Fruit fly (Drosophila melanogaster) whole organism, prepupa: ENCODE measurements around the gene CG2898.

ENCODE experiments used
- CG10631 ChIP-seq: fragments of 200-800 bp; sonication (Bioruptor generic); optimal IDR thresholded peaks from 2 replicates; lab custom pipeline; 2016; ENCODE audit warnings: missing biosample characterization, missing genetic modification characterization
- CG10669 ChIP-seq: fragments of 200-800 bp; sonication (Bioruptor generic); optimal IDR thresholded peaks from 3 replicates; lab custom pipeline; 2018; ENCODE audit warnings: missing biosample characterization, mild to moderate bottlenecking, missing genetic modification characterization, moderate library complexity
- CG11294 ChIP-seq: fragments of 200-800 bp; sonication (Bioruptor generic); IDR thresholded peaks from 2 replicates; pipeline ENCODE4 v1.3.6; 2022; ENCODE audit warnings: missing biosample characterization, missing genetic modification characterization
- CG11762 ChIP-seq: fragments of 200-800 bp; sonication (Bioruptor generic); optimal IDR thresholded peaks from 3 replicates; lab custom pipeline; 2016; ENCODE audit warnings: missing biosample characterization, missing genetic modification characterization; ENCODE audit not compliant: insufficient read depth
- CG11902 ChIP-seq: fragments of 200-800 bp; sonication (Bioruptor generic); optimal IDR thresholded peaks from 3 replicates; lab custom pipeline; 2016; ENCODE audit warnings: missing biosample characterization, missing genetic modification characterization
- CG15336 ChIP-seq: fragments of 200-800 bp; sonication (Bioruptor generic); IDR thresholded peaks from 2 replicates; pipeline ENCODE4 v1.3.6; 2022; ENCODE audit warnings: missing biosample characterization, missing genetic modification characterization
- CG1621 ChIP-seq: fragments of 200-800 bp; sonication (Bioruptor generic); optimal IDR thresholded peaks from 3 replicates; lab custom pipeline; 2018; ENCODE audit warnings: missing biosample characterization, mild to moderate bottlenecking, missing genetic modification characterization
- CG3032 ChIP-seq: fragments of 200-800 bp; optimal IDR thresholded peaks from 2 replicates; lab custom pipeline; 2019; ENCODE audit warnings: missing biosample characterization, mild to moderate bottlenecking, missing genetic modification characterization, moderate library complexity
- CG31627 ChIP-seq: fragments of 200-800 bp; sonication (Bioruptor generic); optimal IDR thresholded peaks from 3 replicates; lab custom pipeline; 2016; ENCODE audit warnings: missing biosample characterization, missing genetic modification characterization
- CG32006 ChIP-seq: fragments of 200-800 bp; sonication (Bioruptor generic); optimal IDR thresholded peaks from 3 replicates; lab custom pipeline; 2017; ENCODE audit warnings: missing biosample characterization, mild to moderate bottlenecking, missing genetic modification characterization
- CG6163 ChIP-seq: fragments of 200-800 bp; sonication (Bioruptor generic); IDR thresholded peaks from 3 replicates; pipeline ENCODE4 v1.3.6; 2022; ENCODE audit warnings: missing biosample characterization, missing genetic modification characterization
- CG6792 ChIP-seq: fragments of 200-800 bp; sonication (Bioruptor generic); optimal IDR thresholded peaks from 3 replicates; lab custom pipeline; 2016; ENCODE audit warnings: missing biosample characterization, missing genetic modification characterization
- CG6808 ChIP-seq: fragments of 200-800 bp; sonication (Bioruptor generic); optimal IDR thresholded peaks from 3 replicates; lab custom pipeline; 2017; ENCODE audit warnings: missing biosample characterization, missing genetic modification characterization, mild to moderate bottlenecking, moderate library complexity, missing genetic modification reagents
- CG6854 ChIP-seq: fragments of 200-800 bp; sonication (Bioruptor generic); optimal IDR thresholded peaks from 2 replicates; lab custom pipeline; 2017; ENCODE audit warnings: missing biosample characterization, mild to moderate bottlenecking, missing genetic modification characterization
- CG7368 ChIP-seq: fragments of 200-800 bp; sonication (Bioruptor generic); optimal IDR thresholded peaks from 3 replicates; lab custom pipeline; 2016; ENCODE audit warnings: missing biosample characterization, missing genetic modification characterization
- CG8119 ChIP-seq: fragments of 200-800 bp; sonication (Bioruptor generic); IDR thresholded peaks from 3 replicates; pipeline ENCODE4 v1.3.6; 2022; ENCODE audit warnings: missing biosample characterization, missing genetic modification characterization
- CG8319 ChIP-seq: fragments of 200-800 bp; sonication (Bioruptor generic); optimal IDR thresholded peaks from 3 replicates; lab custom pipeline; 2016; ENCODE audit warnings: missing biosample characterization, missing genetic modification characterization
- CG8632 ChIP-seq: fragments of 200-800 bp; sonication (Bioruptor generic); optimal IDR thresholded peaks from 3 replicates; lab custom pipeline; 2016; ENCODE audit warnings: missing biosample characterization, missing genetic modification characterization
- CG9139 ChIP-seq: fragments of 200-800 bp; sonication (Bioruptor generic); optimal IDR thresholded peaks from 3 replicates; lab custom pipeline; 2017; ENCODE audit warnings: missing biosample characterization, mild to moderate bottlenecking, missing genetic modification characterization
- Eip75B ChIP-seq: fragments of 200-800 bp; sonication (Bioruptor generic); optimal IDR thresholded peaks from 3 replicates; lab custom pipeline; 2016; ENCODE audit warnings: missing biosample characterization, missing genetic modification characterization
- Eip78C ChIP-seq: fragments of 200-800 bp; sonication (Bioruptor generic); peaks from one replicate; lab custom pipeline; 2016; ENCODE audit warnings: missing biosample characterization, missing genetic modification characterization
- Ets21C ChIP-seq: fragments of 200-800 bp; sonication (Bioruptor generic); optimal IDR thresholded peaks from 3 replicates; lab custom pipeline; 2016; ENCODE audit warnings: missing biosample characterization, missing genetic modification characterization
- Ets96B ChIP-seq: fragments of 200-800 bp; optimal IDR thresholded peaks from 2 replicates; lab custom pipeline; 2019; ENCODE audit warnings: missing biosample characterization, mild to moderate bottlenecking, missing genetic modification characterization, moderate library complexity
- Hr38 ChIP-seq: sonication (Bioruptor generic); optimal IDR thresholded peaks from 2 replicates; lab custom pipeline; 2016; ENCODE audit warnings: missing biosample characterization, missing genetic modification characterization
- Hr39 ChIP-seq: fragments of 200-800 bp; sonication (Bioruptor generic); optimal IDR thresholded peaks from 2 replicates; lab custom pipeline; 2016; ENCODE audit warnings: missing biosample characterization, missing genetic modification characterization
- Hr4 ChIP-seq: fragments of 200-800 bp; sonication (Bioruptor generic); optimal IDR thresholded peaks from 3 replicates; lab custom pipeline; 2016; ENCODE audit warnings: missing biosample characterization, missing genetic modification characterization
- Lpt ChIP-seq: fragments of 200-800 bp; sonication (Bioruptor generic); optimal IDR thresholded peaks from 3 replicates; lab custom pipeline; 2016; ENCODE audit warnings: missing biosample characterization, missing genetic modification characterization
- Smox ChIP-seq: fragments of 200-800 bp; sonication (Bioruptor generic); optimal IDR thresholded peaks from 3 replicates; lab custom pipeline; 2016; ENCODE audit warnings: missing biosample characterization, missing genetic modification characterization
- Sox102F ChIP-seq: fragments of 200-800 bp; sonication (Bioruptor generic); optimal IDR thresholded peaks from 2 replicates; lab custom pipeline; 2016; ENCODE audit warnings: missing biosample characterization, mild to moderate bottlenecking, missing genetic modification characterization
- Sox14 ChIP-seq: fragments of 200-800 bp; sonication (Bioruptor generic); optimal IDR thresholded peaks from 3 replicates; lab custom pipeline; 2016; ENCODE audit warnings: missing biosample characterization, missing genetic modification characterization
- achi ChIP-seq: fragments of 200-800 bp; sonication (Bioruptor generic); optimal IDR thresholded peaks from 3 replicates; lab custom pipeline; 2016; ENCODE audit warnings: missing biosample characterization, missing genetic modification characterization
- acj6 ChIP-seq: fragments of 200-800 bp; sonication (Bioruptor generic); optimal IDR thresholded peaks from 3 replicates; lab custom pipeline; 2016; ENCODE audit warnings: missing biosample characterization, missing genetic modification characterization
- dac ChIP-seq: fragments of 200-800 bp; sonication (Bioruptor generic); optimal IDR thresholded peaks from 2 replicates; lab custom pipeline; 2017; ENCODE audit warnings: missing biosample characterization, mild to moderate bottlenecking, missing genetic modification characterization
- dsx ChIP-seq: fragments of 200-800 bp; optimal IDR thresholded peaks from 3 replicates; lab custom pipeline; 2019; ENCODE audit warnings: missing biosample characterization, mild to moderate bottlenecking, missing genetic modification characterization, moderate library complexity; ENCODE audit not compliant: poor library complexity, severe bottlenecking
- eg ChIP-seq: fragments of 200-800 bp; sonication (Bioruptor generic); IDR thresholded peaks from 3 replicates; pipeline ENCODE4 v1.3.6; 2022; ENCODE audit warnings: missing biosample characterization, missing genetic modification characterization
- fd59A ChIP-seq: fragments of 200-800 bp; sonication (Bioruptor generic); optimal IDR thresholded peaks from 2 replicates; lab custom pipeline; 2017; ENCODE audit warnings: missing biosample characterization, mild to moderate bottlenecking, missing genetic modification characterization, missing genetic modification reagents
- fkh ChIP-seq: fragments of 200-800 bp; sonication (Bioruptor generic); optimal IDR thresholded peaks from 3 replicates; lab custom pipeline; 2017; ENCODE audit warnings: missing biosample characterization, mild to moderate bottlenecking, missing genetic modification characterization, moderate library complexity
- lz ChIP-seq: fragments of 200-800 bp; sonication (Bioruptor generic); optimal IDR thresholded peaks from 3 replicates; lab custom pipeline; 2016; ENCODE audit warnings: missing biosample characterization, missing genetic modification characterization
- net ChIP-seq: fragments of 200-800 bp; sonication (Bioruptor generic); optimal IDR thresholded peaks from 3 replicates; lab custom pipeline; 2016; ENCODE audit warnings: missing biosample characterization, missing genetic modification characterization
- pdm3 ChIP-seq: fragments of 200-800 bp; sonication (Bioruptor generic); optimal IDR thresholded peaks from 3 replicates; lab custom pipeline; 2016; ENCODE audit warnings: missing biosample characterization, missing genetic modification characterization
- salr ChIP-seq, 2 experiments: fragments of 200-800 bp; sonication (Bioruptor generic); optimal IDR thresholded peaks; 3 replicates each; lab custom pipeline; 2016 to 2018; ENCODE audit warnings: missing biosample characterization in 2 of 2, missing genetic modification characterization in 2 of 2, mild to moderate bottlenecking in 1 of 2
- svp ChIP-seq: fragments of 200-800 bp; sonication (Bioruptor generic); peaks from one replicate; lab custom pipeline; 2016; ENCODE audit warnings: missing biosample characterization, missing genetic modification characterization
- topi ChIP-seq: fragments of 200-800 bp; sonication (Bioruptor generic); optimal IDR thresholded peaks from 3 replicates; lab custom pipeline; 2016; ENCODE audit warnings: missing biosample characterization, missing genetic modification characterization
- vri ChIP-seq: fragments of 200-800 bp; sonication (Bioruptor generic); optimal IDR thresholded peaks from 3 replicates; lab custom pipeline; 2016; ENCODE audit warnings: missing biosample characterization, mild to moderate bottlenecking, missing genetic modification characterization

The CG2898 gene

DNA sequence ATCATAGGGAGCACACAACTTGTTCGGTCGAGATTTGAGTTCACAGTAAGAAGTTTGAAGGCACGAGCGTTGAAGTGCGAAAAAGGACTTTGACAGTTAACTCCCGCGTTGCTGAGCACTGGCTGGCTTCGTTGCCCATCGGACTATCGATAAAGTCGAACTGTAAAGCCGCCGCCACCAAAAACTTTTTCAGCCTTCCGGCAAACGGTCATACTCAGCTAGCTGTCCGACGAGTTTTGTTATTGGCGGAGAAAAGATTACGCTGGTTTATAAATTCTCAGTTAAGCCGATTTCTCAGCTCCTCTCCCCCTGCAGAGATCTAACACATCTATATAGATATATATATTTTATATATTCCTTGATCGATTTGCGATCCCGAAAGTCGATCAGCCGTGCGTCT is 10.6 kb downstream of the CG2898 start, which contains the start of the genes Psf3 and flw (continued):
- TF ChIP-seq acj6 (GFP tag; lab: Kevin White, UChicago) (no peak), Hr39 (GFP tag; lab: Kevin White, UChicago) (no peak), CG6792 (GFP tag; lab: Kevin White, UChicago) (no peak), fd59A (GFP tag; lab: Kevin White, UChicago) (no peak), CG32006 (GFP tag; lab: Kevin White, UChicago) (no peak), Hr38 (GFP tag; lab: Kevin White, UChicago) (no peak), Sox14 (GFP tag; lab: Kevin White, UChicago) (no peak), salr (GFP tag; optimal IDR thresholded peaks at IDR 0.05; lab: Kevin White, UChicago) (no peak), achi (GFP tag; lab: Kevin White, UChicago) (peak; percentile 98), Smox (GFP tag; lab: Kevin White, UChicago) (no peak), CG31627 (peak; percentile 4), CG6163 (no peak), CG8632 (GFP tag; lab: Kevin White, UChicago) (no peak), CG1621 (tag; lab: Kevin White, UChicago) (no peak), Sox102F (GFP tag; lab: Kevin White, UChicago) (no peak), Hr4 (GFP tag; lab: Kevin White, UChicago) (no peak), lz (no peak), CG6854 (GFP tag; lab: Kevin White, UChicago) (peak; percentile 25), pdm3 (GFP tag; lab: Kevin White, UChicago) (no peak), CG11902 (GFP tag; lab: Kevin White, UChicago) (no peak), Ets96B (no peak), CG15336 (GFP tag; lab: Robert Waterston, UW) (no peak), CG8119 (GFP tag; lab: Robert Waterston, UW) (no peak), CG11294 (no peak), dac (GFP tag; lab: Kevin White, UChicago) (no peak)

dm6 chrX:10386183-10386582 is 11.0 kb downstream of the CG2898 start:
- TF ChIP-seq CG8319, result no peak
- TF ChIP-seq svp (GFP tag; lab: Kevin White, UChicago), result no peak
- no peak for TF ChIP-seq CG9139 (GFP tag; lab: Kevin White, UChicago)

DNA sequence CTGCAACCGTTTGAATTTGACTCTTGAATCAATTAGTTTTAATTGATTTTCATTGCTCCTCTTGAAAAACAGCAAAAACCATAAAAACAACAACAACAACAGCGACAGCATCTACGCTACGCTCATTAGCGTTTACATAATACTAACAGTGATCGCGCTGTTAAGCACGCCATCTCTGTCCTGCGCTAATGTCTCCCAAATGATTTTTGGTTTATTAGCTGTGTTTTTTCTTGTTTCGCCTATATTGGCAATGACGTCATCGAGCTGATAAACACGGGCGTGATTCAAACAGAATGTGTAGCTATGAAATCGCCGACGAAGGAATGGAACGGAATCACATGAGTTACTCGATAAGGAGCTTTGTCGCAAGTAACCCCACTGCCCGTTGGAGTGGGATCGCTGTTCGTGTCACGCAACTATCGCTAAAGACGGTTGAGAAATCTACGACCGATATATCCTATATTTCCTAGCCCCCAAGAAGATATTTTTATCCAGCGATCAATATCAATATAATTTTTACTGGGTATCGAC is 11.7 kb downstream of the CG2898 start:
- no peak for TF ChIP-seq CG32006 (GFP tag; lab: Kevin White, UChicago)
- no peak for TF ChIP-seq Lpt (GFP tag; lab: Kevin White, UChicago)
- peak; percentile 62 for TF ChIP-seq vri (GFP tag; lab: Kevin White, UChicago)
- TF ChIP-seq dsx (GFP tag; lab: Kevin White, UChicago), result no peak
- no peak for TF ChIP-seq topi (GFP tag; lab: Kevin White, UChicago)
- peak; percentile 86 for TF ChIP-seq svp (GFP tag; lab: Kevin White, UChicago)
- no peak for TF ChIP-seq CG8632 (GFP tag; lab: Kevin White, UChicago)
- TF ChIP-seq CG8119 (GFP tag; lab: Robert Waterston, UW), result no peak
- no peak for TF ChIP-seq Sox14 (GFP tag; lab: Kevin White, UChicago)
- no peak for TF ChIP-seq CG6854 (GFP tag; lab: Kevin White, UChicago)
- TF ChIP-seq eg, result no peak
- no peak for TF ChIP-seq CG1621 (tag; lab: Kevin White, UChicago)
- TF ChIP-seq, all 60 proteins: peak for 2

DNA sequence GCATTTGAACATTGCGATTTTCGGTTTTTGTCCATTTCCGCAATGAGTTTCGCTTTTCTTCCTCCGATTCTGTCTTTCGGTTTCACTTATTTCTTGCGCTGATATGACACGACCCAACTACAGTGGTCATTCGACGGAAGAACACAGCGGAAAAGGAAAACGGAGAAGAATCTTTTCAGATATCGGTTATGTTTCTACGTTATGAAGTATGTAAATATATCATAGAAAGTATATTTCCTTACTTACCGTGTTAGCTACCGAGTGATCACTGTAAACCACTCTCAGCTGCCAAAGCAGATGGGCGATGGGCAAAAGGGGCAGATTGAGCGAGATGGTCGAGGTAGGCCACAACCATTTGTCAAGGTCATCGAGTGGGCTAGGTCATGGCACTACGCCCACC is 12.5 kb downstream of the CG2898 start:
- TF ChIP-seq CG7368 (GFP tag; lab: Kevin White, UChicago) (peak; percentile 23), CG1621 (tag; lab: Kevin White, UChicago) (no peak), CG31627 (peak; percentile 61), CG3032 (no peak), CG10669 (GFP tag; lab: Kevin White, UChicago) (peak; percentile 28), CG11762 (GFP tag; lab: Kevin White, UChicago) (no peak), CG6808 (GFP tag; lab: Kevin White, UChicago) (no peak), pdm3 (GFP tag; lab: Kevin White, UChicago) (peak; percentile 63), CG32006 (GFP tag; lab: Kevin White, UChicago) (peak; percentile 50), eg (peak; percentile 67; the same call in 2 of the 3 replicates), Hr4 (GFP tag; lab: Kevin White, UChicago) (peak; percentile 42), CG6792 (GFP tag; lab: Kevin White, UChicago) (peak; percentile 44), Ets21C (GFP tag; lab: Kevin White, UChicago) (peak; percentile 47), fd59A (GFP tag; lab: Kevin White, UChicago) (no peak), Lpt (GFP tag; lab: Kevin White, UChicago) (no peak), topi (GFP tag; lab: Kevin White, UChicago) (peak; percentile 62), net (GFP tag; lab: Kevin White, UChicago) (peak; percentile 25), Eip78C (GFP tag; lab: Kevin White, UChicago) (peak; percentile 74), CG8319 (peak; percentile 43), CG9139 (GFP tag; lab: Kevin White, UChicago) (no peak), Eip75B (peak; percentile 52), CG10631 (GFP tag; lab: Kevin White, UChicago) (peak; percentile 39), CG8632 (GFP tag; lab: Kevin White, UChicago) (no peak), fkh (no peak)
